Fruit fly (Drosophila melanogaster): ENCODE data around the gene Myb.

Myb gene

DNA sequence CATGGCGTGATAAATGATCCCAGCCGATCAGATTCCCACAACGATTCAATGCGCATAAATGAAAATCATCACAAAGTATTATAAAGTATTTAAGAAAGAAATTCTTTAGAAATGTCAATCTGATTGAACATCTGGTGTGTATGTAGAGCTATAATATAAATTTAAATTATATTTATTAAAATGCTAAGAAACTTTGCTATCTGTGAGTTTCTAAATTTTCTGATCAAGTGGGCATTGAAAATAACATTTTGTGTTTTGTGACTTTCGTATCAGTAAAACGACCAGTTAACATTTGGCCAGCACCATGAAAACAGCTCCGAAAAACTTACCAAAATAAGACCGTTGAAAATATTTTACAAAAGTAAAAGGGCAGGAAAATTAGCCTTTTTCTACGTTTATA is 20.1 kb downstream of the Myb start, which contains the start of gene CG8565:
Gene CG8565 (plus strand): TSS at position 301 of the 400 bp plus-strand sequence.
- TF ChIP-seq Jra (GFP tag; optimal IDR thresholded peaks at IDR 0.05) (no peak), Vsx2 (GFP tag; optimal IDR thresholded peaks at IDR 0.05; ENCODE audit: partially characterized antibody) (no peak), Dif (GFP tag; optimal IDR thresholded peaks at IDR 0.05; ENCODE audit: partially characterized antibody) (no peak), Hr78 (GFP tag; optimal IDR thresholded peaks at IDR 0.05) (no peak), CG32264 (GFP tag; optimal IDR thresholded peaks at IDR 0.05) (no peak)

DNA sequence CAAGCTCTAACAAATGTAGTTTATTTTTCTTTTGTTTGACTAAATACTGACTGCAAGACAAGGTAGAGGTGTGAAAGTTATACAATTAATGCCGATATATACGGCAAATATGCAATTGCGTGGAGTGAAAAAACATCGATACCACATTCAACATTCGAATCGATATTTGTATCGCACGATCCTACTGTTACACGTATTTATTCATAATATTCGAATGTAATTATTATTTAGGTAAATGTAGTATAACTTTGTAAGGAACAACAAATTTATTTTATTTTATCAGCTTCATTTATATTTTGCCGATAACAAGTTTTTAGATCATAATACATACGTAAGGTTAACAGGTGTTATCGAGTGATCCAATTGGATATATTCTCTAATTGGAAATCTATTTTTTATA is 22.2 kb downstream of the Myb start, which contains the start of gene Chc:
Gene Chc (minus strand): TSS at position 98 of the 400 bp plus-strand sequence.
- no peak for TF ChIP-seq Dif (GFP tag; optimal IDR thresholded peaks at IDR 0.05; ENCODE audit: partially characterized antibody)
- TF ChIP-seq dl (GFP tag; optimal IDR thresholded peaks at IDR 0.05; ENCODE audit: insufficient read depth in 1 of 2, partially characterized antibody in 2 of 2): no peak
- no peak for TF ChIP-seq CG32264 (GFP tag; optimal IDR thresholded peaks at IDR 0.05)
- no peak for TF ChIP-seq psq (GFP tag; optimal IDR thresholded peaks at IDR 0.05)
- TF ChIP-seq Dfd (GFP tag; optimal IDR thresholded peaks at IDR 0.05): no peak
- no peak for TF ChIP-seq CrebA (GFP tag; optimal IDR thresholded peaks at IDR 0.05; ENCODE audit: borderline replicate concordance)
- TF ChIP-seq fru (GFP tag; optimal IDR thresholded peaks at IDR 0.05): no peak
- TF ChIP-seq brk (GFP tag; optimal IDR thresholded peaks at IDR 0.05): peak; percentile 50
- TF ChIP-seq sage (GFP tag; optimal IDR thresholded peaks at IDR 0.05): no peak
- no peak for TF ChIP-seq pan (optimal IDR thresholded peaks at IDR 0.05)
- TF ChIP-seq Mio (GFP tag; optimal IDR thresholded peaks at IDR 0.05): no peak
- no peak for TF ChIP-seq usp (GFP tag; optimal IDR thresholded peaks at IDR 0.05)
- peak; percentile 55 for TF ChIP-seq Hnf4 (GFP tag; optimal IDR thresholded peaks at IDR 0.05)
- peak; percentile 21 for TF ChIP-seq Hr83 (GFP tag; optimal IDR thresholded peaks at IDR 0.05; ENCODE audit: poor library complexity, severe bottlenecking)
- TF ChIP-seq ey (GFP tag; optimal IDR thresholded peaks at IDR 0.05): no peak
- peak in 1 of 2 experiments; percentile 16 for TF ChIP-seq foxo (GFP tag; optimal IDR thresholded peaks at IDR 0.05)
- no peak for TF ChIP-seq Hr78 (GFP tag; optimal IDR thresholded peaks at IDR 0.05)
- TF ChIP-seq woc (GFP tag; optimal IDR thresholded peaks at IDR 0.05): peak; percentile 49
- TF ChIP-seq rgr (GFP tag; optimal IDR thresholded peaks at IDR 0.05): peak; percentile 36
- TF ChIP-seq CG9705 (GFP tag; optimal IDR thresholded peaks at IDR 0.05): no peak
- TF ChIP-seq dmrt93B (GFP tag; optimal IDR thresholded peaks at IDR 0.05): no peak
- peak; percentile 72 for TF ChIP-seq tai (GFP tag; optimal IDR thresholded peaks at IDR 0.05)
- TF ChIP-seq dsf (GFP tag; optimal IDR thresholded peaks at IDR 0.05; ENCODE audit: borderline replicate concordance): no peak
- TF ChIP-seq jim (GFP tag; optimal IDR thresholded peaks at IDR 0.05): peak; percentile 20
- TF ChIP-seq h (GFP tag; optimal IDR thresholded peaks at IDR 0.05): peak; percentile 9
- no peak for TF ChIP-seq Myc (optimal IDR thresholded peaks at IDR 0.05)

DNA sequence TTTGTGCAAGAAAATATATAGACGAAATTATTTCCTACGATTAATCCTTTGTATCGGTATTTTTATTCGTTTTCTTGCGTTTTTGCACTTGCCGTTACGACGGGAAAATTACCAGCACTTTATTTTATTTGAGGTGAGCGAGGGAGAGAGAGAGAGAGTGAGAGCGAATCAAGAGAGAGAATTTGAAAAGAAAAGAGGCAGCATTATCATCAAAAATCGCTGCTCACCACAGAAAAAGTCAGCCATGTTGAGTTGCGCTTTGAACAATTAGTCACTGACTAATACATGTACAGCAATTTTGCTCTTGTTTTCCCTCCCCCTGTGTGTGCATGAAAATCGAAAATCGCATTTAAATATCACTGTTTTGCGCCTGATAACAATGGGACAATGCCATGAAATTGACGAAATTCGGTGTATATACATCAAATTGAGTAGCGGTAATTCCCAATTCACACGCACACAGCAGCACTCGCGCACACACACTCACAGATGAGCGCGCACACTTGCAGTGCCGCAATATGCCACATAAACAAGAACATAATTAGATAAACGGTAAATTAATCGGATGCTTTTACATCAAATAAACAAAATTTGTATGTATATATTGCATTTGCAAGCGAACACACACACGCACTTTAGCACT is 22.9 kb downstream of the Myb start:
- TF ChIP-seq Jra (GFP tag; optimal IDR thresholded peaks at IDR 0.05) (peak; percentile 27), CrebA (GFP tag; optimal IDR thresholded peaks at IDR 0.05; ENCODE audit: borderline replicate concordance) (no peak), usp (GFP tag; optimal IDR thresholded peaks at IDR 0.05) (no peak), psq (GFP tag; optimal IDR thresholded peaks at IDR 0.05) (no peak), br (GFP tag; optimal IDR thresholded peaks at IDR 0.05) (no peak), N (GFP tag; optimal IDR thresholded peaks at IDR 0.05) (peak; percentile 26), sage (GFP tag; optimal IDR thresholded peaks at IDR 0.05) (no peak), rgr (GFP tag; optimal IDR thresholded peaks at IDR 0.05) (no peak), sv (GFP tag; optimal IDR thresholded peaks at IDR 0.05) (no peak), Hnf4 (GFP tag; optimal IDR thresholded peaks at IDR 0.05) (peak; percentile 23), jim (GFP tag; optimal IDR thresholded peaks at IDR 0.05) (no peak), Hr83 (GFP tag; optimal IDR thresholded peaks at IDR 0.05; ENCODE audit: poor library complexity, severe bottlenecking) (peak; percentile 5), woc (GFP tag; optimal IDR thresholded peaks at IDR 0.05) (peak; percentile 47), HLH106 (tag; optimal IDR thresholded peaks at IDR 0.05) (no peak), dmrt93B (GFP tag; optimal IDR thresholded peaks at IDR 0.05) (no peak), ey (GFP tag; optimal IDR thresholded peaks at IDR 0.05) (no peak), Hr78 (GFP tag; optimal IDR thresholded peaks at IDR 0.05) (no peak), lola (GFP tag; optimal IDR thresholded peaks at IDR 0.05) (no peak), h (GFP tag; optimal IDR thresholded peaks at IDR 0.05) (peak; percentile 8), Rel (GFP tag; optimal IDR thresholded peaks at IDR 0.05) (no peak), Rel (tag; optimal IDR thresholded peaks at IDR 0.05) (peak; percentile 95), Dif (GFP tag; optimal IDR thresholded peaks at IDR 0.05; ENCODE audit: partially characterized antibody) (peak; percentile 86), tai (GFP tag; optimal IDR thresholded peaks at IDR 0.05) (no peak), pan (optimal IDR thresholded peaks at IDR 0.05) (no peak), fru (GFP tag; optimal IDR thresholded peaks at IDR 0.05) (no peak), Sp1 (GFP tag; optimal IDR thresholded peaks at IDR 0.05) (no peak), Abd-B (GFP tag; optimal IDR thresholded peaks at IDR 0.05) (no peak), Mio (GFP tag; optimal IDR thresholded peaks at IDR 0.05) (no peak), OdsH (GFP tag; optimal IDR thresholded peaks at IDR 0.05) (no peak), CG32264 (GFP tag; optimal IDR thresholded peaks at IDR 0.05) (no peak), dsf (GFP tag; optimal IDR thresholded peaks at IDR 0.05; ENCODE audit: borderline replicate concordance) (no peak), Dfd (GFP tag; optimal IDR thresholded peaks at IDR 0.05) (no peak), GATAd (GFP tag; optimal IDR thresholded peaks at IDR 0.05) (no peak), foxo (GFP tag; optimal IDR thresholded peaks at IDR 0.05) (peak in 1 of 2 experiments; percentile 3), Vsx2 (GFP tag; optimal IDR thresholded peaks at IDR 0.05; ENCODE audit: partially characterized antibody) (peak; percentile 63), CG9705 (GFP tag; optimal IDR thresholded peaks at IDR 0.05) (no peak), brk (GFP tag; optimal IDR thresholded peaks at IDR 0.05) (peak; percentile 46), dl (GFP tag; optimal IDR thresholded peaks at IDR 0.05; ENCODE audit: insufficient read depth in 1 of 2, partially characterized antibody in 2 of 2) (peak; percentile 49 to 85), Myc (optimal IDR thresholded peaks at IDR 0.05) (no peak)

Measured in whole organism, wandering third instar larva.